Fruit fly (Drosophila melanogaster): ENCODE results near the gene CG18599.

Gene CG18599

DNA sequence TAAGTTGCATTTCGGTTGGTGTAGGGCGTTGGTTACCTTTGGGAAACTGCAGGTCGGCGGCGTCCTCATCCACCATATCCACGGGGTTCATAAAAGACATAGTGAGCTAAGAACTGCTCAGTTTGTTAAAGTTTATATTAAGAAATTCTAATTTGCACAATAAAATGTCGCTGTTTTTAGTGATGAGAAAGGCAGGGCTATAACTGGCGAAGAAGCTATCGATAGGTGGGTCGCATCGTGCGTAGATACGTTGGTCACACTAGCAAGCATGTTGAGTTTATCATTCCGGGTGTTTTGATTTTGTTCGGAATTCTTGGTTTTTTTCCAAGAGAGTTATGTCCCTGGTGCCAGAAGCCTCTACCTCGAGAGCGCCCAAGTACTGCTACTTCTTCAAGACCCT is 12.3 kb upstream of the CG18599 start, which contains the start of the genes Ada2a, Polr2D, Tgs1 and moi (continued):
- TF ChIP-seq Dll (GFP tag; IDR thresholded peaks at IDR 0.05; ENCODE audit: partially characterized antibody) (peak; percentile 78), Med (GFP tag) (peak; percentile 82), Bgb (GFP tag; IDR thresholded peaks at IDR 0.05; ENCODE audit: partially characterized antibody) (peak; percentile 79), stwl (tag; optimal IDR thresholded peaks at IDR 0.05) (peak; percentile 49), seq (GFP tag; IDR thresholded peaks at IDR 0.05) (no peak), Doc3 (GFP tag; IDR thresholded peaks at IDR 0.05; ENCODE audit: partially characterized antibody) (peak; percentile 76), CG42726 (GFP tag; IDR thresholded peaks at IDR 0.05; ENCODE audit: partially characterized antibody) (peak; percentile 73), sd (tag; optimal IDR thresholded peaks at IDR 0.05) (peak; percentile 40), vnd (GFP tag; IDR thresholded peaks at IDR 0.05; ENCODE audit: partially characterized antibody) (peak; percentile 61), CG1603 (tag; optimal IDR thresholded peaks at IDR 0.05) (no peak), unpg (GFP tag; optimal IDR thresholded peaks at IDR 0.05) (no peak), unc-4 (GFP tag; IDR thresholded peaks at IDR 0.05; ENCODE audit: partially characterized antibody) (peak; percentile 75; the same call in 1 of the 2 replicates)

DNA sequence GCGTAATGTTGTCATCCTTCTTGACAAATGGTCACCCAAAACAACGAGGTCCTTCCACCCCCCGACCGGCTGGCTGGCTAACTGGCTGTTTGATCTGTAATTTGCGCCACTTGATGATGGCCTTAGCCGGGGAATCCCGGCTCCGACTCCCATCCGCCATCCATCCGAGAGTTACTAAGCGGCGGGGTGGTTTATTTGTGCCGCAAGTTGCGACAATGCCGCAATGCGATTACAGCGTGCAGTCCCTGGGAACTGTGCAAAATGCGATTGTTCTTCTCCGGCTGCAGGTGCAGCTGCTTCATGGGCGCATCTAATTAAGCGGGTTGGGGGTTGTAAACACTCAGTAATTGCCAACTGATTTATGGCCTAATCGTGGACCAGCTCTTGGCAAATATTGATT is 7.6 kb upstream of the CG18599 start:
- peak; percentile 40 for TF ChIP-seq pros (GFP tag; optimal IDR thresholded peaks at IDR 0.05)
- TF ChIP-seq gsb-n (tag; optimal IDR thresholded peaks at IDR 0.05), result peak; percentile 71
- peak; percentile 53 for TF ChIP-seq nerfin-1 (tag; optimal IDR thresholded peaks at IDR 0.05)
- no peak for TF ChIP-seq CG9932 (GFP tag; IDR thresholded peaks at IDR 0.05)
- TF ChIP-seq CG7839 (tag; optimal IDR thresholded peaks at IDR 0.05), result no peak
- TF ChIP-seq gcm2 (GFP tag; optimal IDR thresholded peaks at IDR 0.05), result no peak
- no peak for TF ChIP-seq CG8281 (tag; optimal IDR thresholded peaks at IDR 0.05)
- no peak for TF ChIP-seq ind (GFP tag; optimal IDR thresholded peaks at IDR 0.05)
- TF ChIP-seq CG2202 (tag; optimal IDR thresholded peaks at IDR 0.05), result no peak
- TF ChIP-seq CG18599 (GFP tag; optimal IDR thresholded peaks at IDR 0.05), result no peak
- no peak for TF ChIP-seq fd64A (GFP tag; optimal IDR thresholded peaks at IDR 0.05)

DNA sequence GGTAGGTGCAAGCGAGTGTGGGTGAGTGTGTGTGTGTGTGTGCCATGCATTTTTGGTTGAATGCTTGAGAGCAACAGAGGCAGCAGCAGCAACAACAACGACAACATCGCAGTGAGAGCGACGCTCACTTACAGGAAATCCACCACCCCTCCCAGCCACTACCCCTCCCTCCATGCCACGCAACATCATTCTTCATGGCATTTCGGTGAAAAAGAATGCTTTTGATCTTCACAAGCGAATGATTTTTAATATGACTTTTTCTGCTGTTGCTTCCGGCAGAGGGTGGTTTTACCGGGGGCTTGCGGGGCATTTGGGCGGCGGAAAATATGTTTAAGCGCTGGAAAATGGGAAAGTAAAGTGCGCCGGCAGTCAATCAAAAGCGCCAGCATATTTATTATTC is 6.0 kb upstream of the CG18599 start:
- TF ChIP-seq CG16813 (GFP tag; IDR thresholded peaks at IDR 0.05; ENCODE audit: partially characterized antibody) (0 out of 3 replicates have a peak, but pooled peaks have one; percentile 35), gfzf (GFP tag; optimal IDR thresholded peaks at IDR 0.05) (no peak), CG1603 (tag; optimal IDR thresholded peaks at IDR 0.05) (no peak), Trl (optimal IDR thresholded peaks at IDR 0.05) (peak in 1 of 2 experiments; percentile 3), Trl (GFP tag; optimal IDR thresholded peaks at IDR 0.05) (no peak), Xrp1 (GFP tag; IDR thresholded peaks at IDR 0.05) (0 out of 2 replicates have a peak, but pooled peaks have one; percentile 3), CG17385 (GFP tag; optimal IDR thresholded peaks at IDR 0.05) (no peak), CG13624 (GFP tag; optimal IDR thresholded peaks at IDR 0.05) (no peak), CG4360 (GFP tag; IDR thresholded peaks at IDR 0.05) (peak; percentile 51; the same call in 1 of the 2 replicates), crol (GFP tag; IDR thresholded peaks at IDR 0.05) (peak; percentile 54), CG12236 (GFP tag; optimal IDR thresholded peaks at IDR 0.05) (no peak), grn (GFP tag; optimal IDR thresholded peaks at IDR 0.05) (no peak), rib (GFP tag; IDR thresholded peaks at IDR 0.05) (no peak), CG9609 (GFP tag; optimal IDR thresholded peaks at IDR 0.05) (no peak), CG7372 (GFP tag; IDR thresholded peaks at IDR 0.05) (no peak), Mrtf (GFP tag; IDR thresholded peaks at IDR 0.05) (no peak), pros (GFP tag; optimal IDR thresholded peaks at IDR 0.05) (peak; percentile 53), dimm (GFP tag; IDR thresholded peaks at IDR 0.05) (peak; percentile 21; the same call in 1 of the 2 replicates), CG5953 (GFP tag; IDR thresholded peaks at IDR 0.05) (no peak), nerfin-1 (tag; optimal IDR thresholded peaks at IDR 0.05) (peak; percentile 18)

Measured in whole organism, embryonic.